Fruit fly (Drosophila melanogaster): ENCODE results near the gene Srg1.

The Srg1 gene

DNA sequence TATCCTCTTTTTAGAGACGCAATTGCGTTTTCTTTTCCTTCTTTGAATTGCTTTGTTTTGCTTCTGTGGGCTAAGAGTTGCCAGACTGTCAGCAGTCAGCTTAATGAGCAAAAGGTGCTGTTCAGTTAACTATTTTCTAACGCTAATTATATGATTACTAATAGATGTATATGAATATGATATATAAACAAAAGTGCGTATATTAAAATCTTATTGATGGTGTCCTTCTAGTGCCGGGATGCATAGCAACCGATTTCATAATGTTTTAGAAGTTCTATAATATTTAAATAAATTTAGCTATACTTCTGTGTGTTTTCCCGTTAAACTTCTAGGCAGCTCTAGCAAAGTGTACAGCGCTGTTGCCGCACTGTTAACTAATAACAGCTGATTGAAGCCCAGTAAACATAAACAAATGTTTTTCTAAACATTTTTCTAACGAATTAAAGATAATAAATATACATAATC is 34.6 kb downstream of the Srg1 start, which contains the start of the genes Kaz and CG43273 (continued):
- TF ChIP-seq GATAe (GFP tag; conservative IDR thresholded peaks at IDR 0.05) (no peak), Sry-β (GFP tag; optimal IDR thresholded peaks at IDR 0.05) (peak; percentile 100), pzg (GFP tag; optimal IDR thresholded peaks at IDR 0.05) (peak; percentile 35), CG14710 (tag; optimal IDR thresholded peaks at IDR 0.05) (peak; percentile 81), CG3838 (GFP tag; optimal IDR thresholded peaks at IDR 0.05) (peak; percentile 8), CG11504 (tag; optimal IDR thresholded peaks at IDR 0.05) (no peak), CoRest (tag; optimal IDR thresholded peaks at IDR 0.05) (peak; percentile 79), CG15696 (tag; optimal IDR thresholded peaks at IDR 0.05) (peak; percentile 67), CG10979 (tag; optimal IDR thresholded peaks at IDR 0.05) (peak; percentile 56), CrebB (tag; optimal IDR thresholded peaks at IDR 0.05) (no peak), cas (GFP tag; IDR thresholded peaks at IDR 0.05) (no peak), grn (GFP tag; optimal IDR thresholded peaks at IDR 0.05) (no peak), grau (tag; optimal IDR thresholded peaks at IDR 0.05) (no peak), HHEX (GFP tag; optimal IDR thresholded peaks at IDR 0.05) (no peak), MTF-1 (GFP tag; optimal IDR thresholded peaks at IDR 0.05; ENCODE audit: borderline replicate concordance) (no peak), CG10321 (GFP tag; IDR thresholded peaks at IDR 0.05) (no peak), HLH54F (GFP tag; optimal IDR thresholded peaks at IDR 0.05) (no peak), repo (GFP tag; optimal IDR thresholded peaks at IDR 0.05) (no peak), ash1 (GFP tag; optimal IDR thresholded peaks at IDR 0.05) (no peak), wor (GFP tag; IDR thresholded peaks at IDR 0.05) (no peak), Asciz (GFP tag; optimal IDR thresholded peaks at IDR 0.05) (no peak), abd-A (tag; optimal IDR thresholded peaks at IDR 0.05) (no peak), Dfd (GFP tag; optimal IDR thresholded peaks at IDR 0.05) (no peak), CG1529 (GFP tag; optimal IDR thresholded peaks at IDR 0.05) (no peak), CG9876 (GFP tag; optimal IDR thresholded peaks at IDR 0.05) (no peak), dm (GFP tag; optimal IDR thresholded peaks at IDR 0.05) (no peak), CG10366 (GFP tag; IDR thresholded peaks at IDR 0.05) (peak; percentile 49; the same call in 1 of the 2 replicates), CG1647 (GFP tag; optimal IDR thresholded peaks at IDR 0.05) (no peak), twi (tag; optimal IDR thresholded peaks at IDR 0.05) (no peak), fd102C (GFP tag; optimal IDR thresholded peaks at IDR 0.05) (no peak), sisA (GFP tag; IDR thresholded peaks at IDR 0.05) (peak; percentile 5; the same call in 1 of the 2 replicates), CG12071 (GFP tag; optimal IDR thresholded peaks at IDR 0.05) (no peak), CG7786 (GFP tag; optimal IDR thresholded peaks at IDR 0.05) (no peak), CG3995 (GFP tag; optimal IDR thresholded peaks at IDR 0.05) (no peak), CG8281 (tag; optimal IDR thresholded peaks at IDR 0.05) (no peak), Dek (tag; optimal IDR thresholded peaks at IDR 0.05) (no peak), CG18262 (tag; optimal IDR thresholded peaks at IDR 0.05) (no peak), PHDP (tag; optimal IDR thresholded peaks at IDR 0.05) (no peak), HmgD (GFP tag; optimal IDR thresholded peaks at IDR 0.05) (no peak), Ptx1 (GFP tag; IDR thresholded peaks at IDR 0.05) (peak; percentile 75), CG6654 (GFP tag; optimal IDR thresholded peaks at IDR 0.05) (no peak), CG14050 (GFP tag; IDR thresholded peaks at IDR 0.05) (no peak), disco-r (GFP tag; optimal IDR thresholded peaks at IDR 0.05) (no peak), H15 (GFP tag; IDR thresholded peaks at IDR 0.05) (no peak), da (GFP tag; optimal IDR thresholded peaks at IDR 0.05) (no peak), CG4854 (GFP tag; optimal IDR thresholded peaks at IDR 0.05) (no peak), BEAF-32 (GFP tag; optimal IDR thresholded peaks at IDR 0.05) (peak; percentile 27), Antp (GFP tag; optimal IDR thresholded peaks at IDR 0.05) (no peak), Usf (GFP tag; optimal IDR thresholded peaks at IDR 0.05) (no peak), Sin3A (optimal IDR thresholded peaks at IDR 0.05) (peak; percentile 43), klu (GFP tag; IDR thresholded peaks at IDR 0.05) (peak; percentile 30; the same call in 1 of the 2 replicates), Camta (GFP tag; optimal IDR thresholded peaks at IDR 0.05) (no peak)

Measured in whole organism, embryonic.